Worm (Caenorhabditis elegans) whole organism, L4 larva: ENCODE results near the gene dct-8.
A peak's percentile ranks its signal among the peaks of the same experiment; 100 is the strongest.

Experiments used
- F26F4.8 ChIP-seq: fragments of 200-800 bp; sonication (Bioruptor generic); conservative IDR thresholded peaks from 2 replicates; pipeline ENCODE4 v1.3.6; 2022; ENCODE audit warnings: missing genetic modification characterization, missing compliant biosample characterization
- F37D6.2 ChIP-seq: sonication (generic microtip); optimal IDR thresholded peaks from 2 replicates; lab custom pipeline; 2016; ENCODE audit warnings: mild to moderate bottlenecking, missing genetic modification characterization, missing compliant biosample characterization
- R02D3.7 ChIP-seq: fragments of 150-350 bp; sonication (generic microtip); optimal IDR thresholded peaks from 3 replicates; lab custom pipeline; 2014; ENCODE audit warnings: missing biosample characterization, missing genetic modification characterization
- T26A8.4 ChIP-seq: fragments of 200-800 bp; sonication (Bioruptor generic); IDR thresholded peaks from 2 replicates; pipeline ENCODE4 v1.3.6; 2022; ENCODE audit warnings: missing genetic modification characterization, missing compliant biosample characterization
- Y48G9A.11 ChIP-seq: fragments of 200-800 bp; sonication (Bioruptor generic); IDR thresholded peaks from 2 replicates; pipeline ENCODE4 v1.3.6; 2022; ENCODE audit warnings: missing genetic modification reagents, missing genetic modification characterization, missing compliant biosample characterization
- Y75B8A.6 ChIP-seq: fragments of 200-800 bp; sonication (Bioruptor generic); IDR thresholded peaks from 2 replicates; pipeline ENCODE4 v1.3.6; 2022; ENCODE audit warnings: missing genetic modification reagents, missing genetic modification characterization, missing compliant biosample characterization
- aha-1 ChIP-seq: fragments of 150-350 bp; peaks from one replicate; lab custom pipeline; 2014; ENCODE audit warnings: missing biosample characterization, missing genetic modification characterization
- aly-2 ChIP-seq: sonication (generic microtip); optimal IDR thresholded peaks from 2 replicates; lab custom pipeline; 2018; ENCODE audit warnings: missing biosample characterization, missing genetic modification characterization
- arid-1 ChIP-seq: fragments of 200-800 bp; sonication (Bioruptor generic); conservative IDR thresholded peaks from 2 replicates; pipeline ENCODE4 v1.3.6; 2022; ENCODE audit warnings: missing genetic modification reagents, missing genetic modification characterization, missing compliant biosample characterization
- attf-4 ChIP-seq: sonication (generic microtip); optimal IDR thresholded peaks from 3 replicates; lab custom pipeline; 2017; ENCODE audit warnings: missing biosample characterization, missing genetic modification characterization
- ceh-20 ChIP-seq: fragments of 200-800 bp; sonication (Bioruptor generic); IDR thresholded peaks from 2 replicates; pipeline ENCODE4 v1.3.6; 2022; ENCODE audit warnings: missing genetic modification reagents, missing genetic modification characterization, missing compliant biosample characterization
- ceh-28 ChIP-seq: fragments of 150-350 bp; optimal IDR thresholded peaks from 2 replicates; lab custom pipeline; 2014; ENCODE audit warnings: missing biosample characterization, missing genetic modification reagents, missing genetic modification characterization
- ceh-32 ChIP-seq: sonication (generic microtip); optimal IDR thresholded peaks from 2 replicates; lab custom pipeline; 2016; ENCODE audit warnings: mild to moderate bottlenecking, missing genetic modification characterization, missing compliant biosample characterization; ENCODE audit not compliant: poor library complexity
- ceh-44 ChIP-seq: fragments of 200-800 bp; sonication (Bioruptor generic); IDR thresholded peaks from 2 replicates; pipeline ENCODE4 v1.3.6; 2022; ENCODE audit warnings: missing genetic modification reagents, missing genetic modification characterization, missing compliant biosample characterization
- daf-8 ChIP-seq: fragments of 200-800 bp; sonication (Bioruptor generic); IDR thresholded peaks from 2 replicates; pipeline ENCODE4 v1.3.6; 2022; ENCODE audit warnings: missing genetic modification characterization, missing compliant biosample characterization
- dmd-6 ChIP-seq: fragments of 200-800 bp; sonication (Bioruptor generic); IDR thresholded peaks from 2 replicates; pipeline ENCODE4 v1.3.6; 2022; ENCODE audit warnings: missing genetic modification reagents, missing genetic modification characterization, missing compliant biosample characterization
- dmd-9 ChIP-seq: fragments of 200-800 bp; sonication (Bioruptor generic); IDR thresholded peaks from 2 replicates; pipeline ENCODE4 v1.3.6; 2022; ENCODE audit warnings: missing genetic modification reagents, missing genetic modification characterization, missing compliant biosample characterization
- dve-1 ChIP-seq: sonication (generic microtip); optimal IDR thresholded peaks from 2 replicates; lab custom pipeline; 2017; ENCODE audit warnings: antibody characterized with exemption, mild to moderate bottlenecking, missing genetic modification characterization, missing compliant biosample characterization; ENCODE audit not compliant: insufficient read depth
- egl-27 ChIP-seq: sonication (generic microtip); optimal IDR thresholded peaks from 3 replicates; lab custom pipeline; 2017; ENCODE audit warnings: missing biosample characterization, missing genetic modification reagents, missing genetic modification characterization
- hlh-11 ChIP-seq: fragments of 200-800 bp; sonication (Bioruptor generic); optimal IDR thresholded peaks from 2 replicates; lab custom pipeline; 2018; ENCODE audit warnings: mild to moderate bottlenecking, missing genetic modification characterization, missing compliant biosample characterization
- hlh-30 ChIP-seq: sonication (generic microtip); optimal IDR thresholded peaks from 2 replicates; lab custom pipeline; 2017; ENCODE audit warnings: antibody characterized with exemption, mild to moderate bottlenecking, missing genetic modification characterization, missing compliant biosample characterization; ENCODE audit not compliant: insufficient read depth
- lin-13 ChIP-seq: fragments of 150-350 bp; optimal IDR thresholded peaks from 2 replicates; lab custom pipeline; 2014; ENCODE audit warnings: missing biosample characterization, missing genetic modification reagents, missing genetic modification characterization
- lin-15B ChIP-seq: fragments of 150-350 bp; sonication (generic microtip); optimal IDR thresholded peaks from 3 replicates; lab custom pipeline; 2014; ENCODE audit warnings: missing biosample characterization, missing genetic modification characterization
- lin-29 ChIP-seq: fragments of 200-800 bp; sonication (Bioruptor generic); IDR thresholded peaks from 2 replicates; pipeline ENCODE4 v1.3.6; 2022; ENCODE audit warnings: missing genetic modification reagents, missing genetic modification characterization, missing compliant biosample characterization
- lin-39 ChIP-seq: fragments of 150-350 bp; optimal IDR thresholded peaks from 2 replicates; lab custom pipeline; 2014; ENCODE audit warnings: missing biosample characterization, missing genetic modification reagents, missing genetic modification characterization
- madf-5 ChIP-seq, 2 experiments: fragments of 200-800 bp; sonication (Bioruptor generic); IDR thresholded peaks; 2 replicates each; pipeline ENCODE4 v1.3.6; 2022; ENCODE audit warnings: missing compliant biosample characterization in 2 of 2, missing genetic modification characterization in 2 of 2
- mdt-29 ChIP-seq: fragments of 200-800 bp; sonication (Bioruptor generic); IDR thresholded peaks from 2 replicates; pipeline ENCODE4 v1.3.6; 2022; ENCODE audit warnings: missing genetic modification reagents, missing genetic modification characterization, missing compliant biosample characterization
- mes-2 ChIP-seq: sonication (generic microtip); optimal IDR thresholded peaks from 2 replicates; lab custom pipeline; 2016; ENCODE audit warnings: missing genotype, mild to moderate bottlenecking, missing genetic modification characterization, missing compliant biosample characterization; ENCODE audit not compliant: poor library complexity, severe bottlenecking
- mxl-2 ChIP-seq: fragments of 200-800 bp; sonication (Bioruptor generic); conservative IDR thresholded peaks from 2 replicates; pipeline ENCODE4 v1.3.6; 2022; ENCODE audit warnings: missing genetic modification reagents, missing genetic modification characterization, missing compliant biosample characterization
- nhr-10 ChIP-seq: fragments of 150-350 bp; optimal IDR thresholded peaks from 2 replicates; lab custom pipeline; 2014; ENCODE audit warnings: missing biosample characterization, missing genetic modification characterization
- nhr-102 ChIP-seq: sonication (generic microtip); optimal IDR thresholded peaks from 2 replicates; lab custom pipeline; 2016; ENCODE audit warnings: mild to moderate bottlenecking, missing genetic modification characterization, moderate library complexity, missing compliant biosample characterization
- nhr-11 ChIP-seq: fragments of 150-350 bp; optimal IDR thresholded peaks from 2 replicates; lab custom pipeline; 2014; ENCODE audit warnings: missing biosample characterization, missing genetic modification characterization
- nhr-237 ChIP-seq: sonication (generic microtip); optimal IDR thresholded peaks from 2 replicates; lab custom pipeline; 2017; ENCODE audit warnings: missing biosample characterization, missing genetic modification characterization
- nhr-42 ChIP-seq: fragments of 200-800 bp; sonication (Bioruptor generic); IDR thresholded peaks from 2 replicates; pipeline ENCODE4 v1.3.6; 2022; ENCODE audit warnings: missing genetic modification characterization, missing compliant biosample characterization
- nhr-48 ChIP-seq: sonication (generic microtip); optimal IDR thresholded peaks from 2 replicates; lab custom pipeline; 2016; ENCODE audit warnings: mild to moderate bottlenecking, missing genetic modification characterization, missing compliant biosample characterization
- nhr-77 ChIP-seq: fragments of 150-350 bp; optimal IDR thresholded peaks from 2 replicates; lab custom pipeline; 2014; ENCODE audit warnings: missing biosample characterization, missing genetic modification characterization
- php-3 ChIP-seq: fragments of 200-800 bp; sonication (Bioruptor generic); IDR thresholded peaks from 2 replicates; pipeline ENCODE4 v1.3.6; 2022; ENCODE audit warnings: missing genetic modification reagents, missing genetic modification characterization, missing compliant biosample characterization
- pqm-1 ChIP-seq: sonication (generic microtip); optimal IDR thresholded peaks from 2 replicates; lab custom pipeline; 2017; ENCODE audit warnings: missing biosample characterization, missing genetic modification characterization
- rbr-2 ChIP-seq: sonication (generic microtip); optimal IDR thresholded peaks from 2 replicates; lab custom pipeline; 2016; ENCODE audit warnings: missing genotype, missing genetic modification characterization, missing compliant biosample characterization
- sdz-12 ChIP-seq: fragments of 200-800 bp; sonication (Bioruptor generic); optimal IDR thresholded peaks from 2 replicates; lab custom pipeline; 2018; ENCODE audit warnings: mild to moderate bottlenecking, missing genetic modification characterization, missing compliant biosample characterization
- set-16 ChIP-seq: fragments of 200-800 bp; sonication (Bioruptor generic); IDR thresholded peaks from 2 replicates; pipeline ENCODE4 v1.3.6; 2022; ENCODE audit warnings: missing genetic modification reagents, missing genetic modification characterization, missing compliant biosample characterization
- snpc-4 ChIP-seq: fragments of 150-350 bp; optimal IDR thresholded peaks from 2 replicates; lab custom pipeline; 2014; ENCODE audit warnings: missing biosample characterization, missing genetic modification characterization
- spr-1 ChIP-seq: sonication (generic microtip); optimal IDR thresholded peaks from 2 replicates; lab custom pipeline; 2016; ENCODE audit warnings: mild to moderate bottlenecking, missing genetic modification characterization, missing compliant biosample characterization
- spr-3 ChIP-seq: fragments of 200-800 bp; sonication (Bioruptor generic); optimal IDR thresholded peaks from 2 replicates; lab custom pipeline; 2018; ENCODE audit warnings: mild to moderate bottlenecking, missing genetic modification characterization, missing compliant biosample characterization
- tag-97 ChIP-seq: fragments of 200-800 bp; sonication (Bioruptor generic); IDR thresholded peaks from 2 replicates; pipeline ENCODE4 v1.3.6; 2022; ENCODE audit warnings: missing genetic modification characterization, missing compliant biosample characterization
- unc-130 ChIP-seq: sonication (generic microtip); optimal IDR thresholded peaks from 2 replicates; lab custom pipeline; 2016; ENCODE audit warnings: missing genetic modification reagents, missing genetic modification characterization, missing compliant biosample characterization
- unc-39 ChIP-seq: sonication (generic microtip); optimal IDR thresholded peaks from 2 replicates; lab custom pipeline; 2017; ENCODE audit warnings: missing biosample characterization, missing genetic modification characterization
- zag-1 ChIP-seq: fragments of 150-350 bp; optimal IDR thresholded peaks from 2 replicates; lab custom pipeline; 2014; ENCODE audit warnings: missing biosample characterization, missing genetic modification characterization
- zfp-2 ChIP-seq: sonication (generic microtip); optimal IDR thresholded peaks from 2 replicates; lab custom pipeline; 2016; ENCODE audit warnings: mild to moderate bottlenecking, missing genetic modification characterization, missing compliant biosample characterization
- zfp-3 ChIP-seq: fragments of 200-800 bp; sonication (Bioruptor generic); conservative IDR thresholded peaks from 2 replicates; pipeline ENCODE4 v1.3.6; 2022; ENCODE audit warnings: missing genetic modification reagents, missing genetic modification characterization, missing compliant biosample characterization
- ztf-11 ChIP-seq: fragments of 150-350 bp; optimal IDR thresholded peaks from 2 replicates; lab custom pipeline; 2014; ENCODE audit warnings: missing biosample characterization, missing genetic modification characterization

dct-8 gene

DNA sequence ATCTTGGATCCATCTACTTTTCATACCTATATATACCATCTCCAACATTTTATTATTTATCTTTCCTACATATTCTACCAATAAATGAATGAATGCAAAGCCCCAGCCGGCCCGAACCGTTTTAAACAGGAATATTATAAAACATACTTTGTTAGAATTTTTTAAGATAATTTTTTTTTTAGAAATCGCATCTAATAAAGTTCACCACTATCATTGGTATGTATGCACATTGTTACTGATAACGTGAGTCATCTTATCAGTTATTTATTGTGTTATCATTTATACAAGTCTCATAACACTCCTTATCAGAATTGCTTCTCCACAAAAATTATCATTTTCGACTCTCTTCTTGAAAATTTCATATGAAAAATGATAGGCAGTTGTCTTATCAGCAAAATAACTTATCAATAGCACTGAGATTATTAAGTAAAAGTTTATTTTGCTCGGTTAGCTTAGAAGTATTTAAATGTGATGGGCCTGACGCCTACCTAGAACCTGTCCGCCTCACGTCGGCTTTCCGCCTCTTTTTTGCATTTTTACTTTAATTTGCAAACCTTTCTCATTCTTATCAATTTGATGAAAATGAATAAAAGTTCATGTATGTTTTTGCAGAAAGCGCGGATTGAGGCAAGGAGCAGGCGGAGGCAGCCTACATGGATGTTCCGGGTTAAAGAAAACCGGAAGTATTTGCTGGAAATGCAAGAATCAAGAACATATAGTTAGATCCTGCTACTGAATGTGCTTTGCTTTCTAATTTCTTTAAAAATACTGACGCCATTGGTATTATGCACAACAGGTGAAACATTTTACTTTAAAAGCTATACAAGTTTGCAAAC, 5.1 kb downstream of the dct-8 start, which contains the start of gene srz-62:
TSS of gene srz-62 (plus strand) at position 786 of the 836 bp plus-strand sequence.
- no peak for TF ChIP-seq ceh-44 (GFP tag; lab: Robert Waterston, UW)
- TF ChIP-seq nhr-42 (GFP tag; lab: Robert Waterston, UW): no peak
- TF ChIP-seq unc-39: no peak
- no peak for TF ChIP-seq F37D6.2 (tag; lab: Kevin White, UChicago)
- no peak for TF ChIP-seq dve-1
- TF ChIP-seq ceh-20 (GFP tag; lab: Robert Waterston, UW): peak; percentile 66; the same call in 1 of the 2 replicates
- TF ChIP-seq attf-4 (tag; lab: Kevin White, UChicago): no peak
- TF ChIP-seq php-3 (GFP tag; lab: Robert Waterston, UW): peak; percentile 98
- no peak for TF ChIP-seq mxl-2 (GFP tag; lab: Robert Waterston, UW)
- no peak for TF ChIP-seq zag-1 (tag; lab: Kevin White, UChicago)
- peak; percentile 100 for TF ChIP-seq pqm-1
- TF ChIP-seq dmd-6 (GFP tag; lab: Robert Waterston, UW): peak; percentile 99
- no peak for TF ChIP-seq sdz-12 (GFP tag; lab: Kevin White, UChicago)
- TF ChIP-seq lin-29 (GFP tag; lab: Robert Waterston, UW): no peak
- TF ChIP-seq mes-2 (tag; lab: Kevin White, UChicago): no peak
- no peak for TF ChIP-seq mdt-29
- TF ChIP-seq egl-27: no peak
- no peak for TF ChIP-seq tag-97 (GFP tag; lab: Robert Waterston, UW)
- no peak for TF ChIP-seq rbr-2 (tag; lab: Kevin White, UChicago)
- no peak for TF ChIP-seq arid-1 (GFP tag; lab: Robert Waterston, UW)
- no peak for TF ChIP-seq unc-130 (GFP tag; lab: Kevin White, UChicago)
- TF ChIP-seq madf-5 (GFP tag; IDR thresholded peaks at IDR 0.05; lab: Robert Waterston, UW): no peak
- TF ChIP-seq ztf-11: no peak
- TF ChIP-seq daf-8 (GFP tag; lab: Robert Waterston, UW): no peak
- TF ChIP-seq lin-39: no peak
- no peak for TF ChIP-seq R02D3.7
- TF ChIP-seq ceh-28: no peak
- TF ChIP-seq dmd-9 (GFP tag; lab: Robert Waterston, UW): no peak
- no peak for TF ChIP-seq aly-2 (tag; lab: Kevin White, UChicago)
- TF ChIP-seq nhr-48 (tag; lab: Kevin White, UChicago): no peak
- no peak for TF ChIP-seq spr-1
- no peak for TF ChIP-seq nhr-102 (tag; lab: Kevin White, UChicago)
- TF ChIP-seq set-16 (GFP tag; lab: Robert Waterston, UW): no peak
- no peak for TF ChIP-seq ceh-32 (tag; lab: Kevin White, UChicago)
- peak; percentile 86 for TF ChIP-seq hlh-11 (tag; lab: Kevin White, UChicago)
- no peak for TF ChIP-seq snpc-4 (tag; lab: Kevin White, UChicago)
- TF ChIP-seq nhr-237: no peak
- no peak for TF ChIP-seq nhr-10 (tag; lab: Kevin White, UChicago)
- TF ChIP-seq nhr-77 (tag; lab: Kevin White, UChicago): peak; percentile 99
- TF ChIP-seq aha-1 (tag; lab: Kevin White, UChicago): peak; percentile 71
- TF ChIP-seq lin-13 (GFP tag; lab: Kevin White, UChicago): no peak
- TF ChIP-seq zfp-2 (tag; lab: Kevin White, UChicago): no peak
- TF ChIP-seq Y48G9A.11: no peak
- no peak for TF ChIP-seq spr-3 (GFP tag; lab: Kevin White, UChicago)
- TF ChIP-seq nhr-11 (tag; lab: Kevin White, UChicago): no peak
- no peak for TF ChIP-seq T26A8.4 (GFP tag; lab: Robert Waterston, UW)
- TF ChIP-seq zfp-3 (GFP tag; lab: Robert Waterston, UW): 0 out of 2 replicates have a peak, but pooled peaks have one; percentile 26
- no peak for TF ChIP-seq F26F4.8 (GFP tag; lab: Robert Waterston, UW)
- no peak for TF ChIP-seq Y75B8A.6 (GFP tag; lab: Robert Waterston, UW)
- TF ChIP-seq hlh-30 (tag; lab: Kevin White, UChicago): no peak
- TF ChIP-seq lin-15B: no peak
